Worm (Caenorhabditis elegans) whole organism, young adult: ENCODE results near the gene C08E3.14.

Experiments used
- F23B12.7 ChIP-seq: sonication (generic microtip); optimal IDR thresholded peaks from 2 replicates; lab custom pipeline; 2017; ENCODE audit warnings: missing genetic modification characterization, mild to moderate bottlenecking, missing compliant biosample characterization, antibody characterized with exemption, moderate library complexity; ENCODE audit not compliant: insufficient read depth
- F57C9.4 ChIP-seq: sonication (generic microtip); optimal IDR thresholded peaks from 2 replicates; lab custom pipeline; 2017; ENCODE audit warnings: mild to moderate bottlenecking, missing genetic modification characterization, missing compliant biosample characterization
- Y95B8A.8 ChIP-seq: fragments of 200-800 bp; sonication (Bioruptor generic); IDR thresholded peaks from 2 replicates; pipeline ENCODE4 v1.3.6; 2022; ENCODE audit warnings: missing genetic modification reagents, missing genetic modification characterization, missing compliant biosample characterization
- akir-1 ChIP-seq: fragments of 200-800 bp; sonication (Bioruptor generic); optimal IDR thresholded peaks from 2 replicates; lab custom pipeline; 2018; ENCODE audit warnings: mild to moderate bottlenecking, missing genetic modification characterization, moderate library complexity, missing compliant biosample characterization
- ceh-27 ChIP-seq: fragments of 200-800 bp; sonication (Bioruptor generic); optimal IDR thresholded peaks from 2 replicates; lab custom pipeline; 2018; ENCODE audit warnings: mild to moderate bottlenecking, missing genetic modification characterization, moderate library complexity, missing compliant biosample characterization
- ceh-79 ChIP-seq: sonication (generic microtip); optimal IDR thresholded peaks from 2 replicates; lab custom pipeline; 2017; ENCODE audit warnings: mild to moderate bottlenecking, missing genetic modification characterization, missing compliant biosample characterization
- die-1 ChIP-seq: sonication (generic microtip); optimal IDR thresholded peaks from 2 replicates; lab custom pipeline; 2016; ENCODE audit warnings: missing genotype, mild to moderate bottlenecking, missing genetic modification characterization, missing compliant biosample characterization
- fkh-3 ChIP-seq: sonication (generic microtip); optimal IDR thresholded peaks from 2 replicates; lab custom pipeline; 2016; ENCODE audit warnings: mild to moderate bottlenecking, missing genetic modification characterization, missing compliant biosample characterization
- hmg-1.2 ChIP-seq: fragments of 200-800 bp; sonication (Bioruptor generic); IDR thresholded peaks from 2 replicates; pipeline ENCODE4 v1.3.6; 2022; ENCODE audit warnings: missing genetic modification reagents, missing genetic modification characterization, missing compliant biosample characterization
- lsl-1 ChIP-seq: fragments of 200-800 bp; sonication (Bioruptor generic); optimal IDR thresholded peaks from 2 replicates; lab custom pipeline; 2018; ENCODE audit warnings: mild to moderate bottlenecking, missing genetic modification characterization, moderate library complexity, missing compliant biosample characterization
- madf-3 ChIP-seq: fragments of 200-800 bp; sonication (Bioruptor generic); IDR thresholded peaks from 2 replicates; pipeline ENCODE4 v1.3.6; 2022; ENCODE audit warnings: missing genetic modification reagents, missing genetic modification characterization, missing compliant biosample characterization
- mes-4 ChIP-seq: sonication (generic microtip); optimal IDR thresholded peaks from 2 replicates; lab custom pipeline; 2016; ENCODE audit warnings: missing genotype, missing genetic modification characterization, missing compliant biosample characterization
- nhr-80 ChIP-seq: sonication (generic microtip); optimal IDR thresholded peaks from 2 replicates; lab custom pipeline; 2016; ENCODE audit warnings: missing genetic modification characterization, missing compliant biosample characterization
- rcor-1 ChIP-seq: fragments of 200-800 bp; sonication (Bioruptor generic); IDR thresholded peaks from 2 replicates; pipeline ENCODE4 v1.3.6; 2022; ENCODE audit warnings: missing genetic modification reagents, missing genetic modification characterization, missing compliant biosample characterization
- sptf-2 ChIP-seq: fragments of 200-800 bp; sonication (Bioruptor generic); optimal IDR thresholded peaks from 2 replicates; lab custom pipeline; 2018; ENCODE audit warnings: mild to moderate bottlenecking, missing genetic modification characterization, missing compliant biosample characterization
- zfh-2 ChIP-seq: fragments of 200-800 bp; sonication (Bioruptor generic); conservative IDR thresholded peaks from 2 replicates; pipeline ENCODE4 v1.3.6; 2022; ENCODE audit warnings: missing genetic modification reagents, missing genetic modification characterization, missing compliant biosample characterization
- ztf-25 ChIP-seq: fragments of 200-800 bp; sonication (Bioruptor generic); IDR thresholded peaks from 2 replicates; pipeline ENCODE4 v1.3.6; 2022; ENCODE audit warnings: missing genetic modification reagents, missing genetic modification characterization, missing compliant biosample characterization

The C08E3.14 gene

ce11 chrII:1670985-1671384 lies 45.2 kb downstream of the C08E3.14 start:
- TF ChIP-seq ceh-27 (GFP tag; lab: Kevin White, UChicago) (no peak), hmg-1.2 (GFP tag; lab: Robert Waterston, UW) (no peak), lsl-1 (GFP tag; lab: Kevin White, UChicago) (no peak), zfh-2 (GFP tag; lab: Robert Waterston, UW) (0 out of 2 replicates have a peak, but pooled peaks have one; percentile 33)

ce11 chrII:1672673-1673072 lies 46.9 kb downstream of the C08E3.14 start:
- peak; percentile 29; the same call in 1 of the 2 replicates for TF ChIP-seq zfh-2 (GFP tag; lab: Robert Waterston, UW)
- TF ChIP-seq F23B12.7 (tag; lab: Kevin White, UChicago), result no peak
- no peak for TF ChIP-seq nhr-80 (tag; lab: Kevin White, UChicago)

ce11 chrII:1676088-1676487 lies 50.3 kb downstream of the C08E3.14 start, which contains the start of gene fbxb-17:
Gene fbxb-17 (plus strand): TSS chrII:1676388.
- TF ChIP-seq F57C9.4 (tag; lab: Kevin White, UChicago), result no peak
- no peak for TF ChIP-seq fkh-3 (tag; lab: Kevin White, UChicago)
- TF ChIP-seq akir-1 (GFP tag; lab: Kevin White, UChicago), result no peak
- no peak for TF ChIP-seq sptf-2
- no peak for TF ChIP-seq die-1
- no peak for TF ChIP-seq ceh-79 (tag; lab: Kevin White, UChicago)
- no peak for TF ChIP-seq ztf-25
- TF ChIP-seq mes-4 (tag; lab: Kevin White, UChicago), result no peak
- TF ChIP-seq Y95B8A.8 (GFP tag; lab: Robert Waterston, UW), result no peak
- no peak for TF ChIP-seq madf-3
- TF ChIP-seq rcor-1 (GFP tag; lab: Robert Waterston, UW), result no peak
